Worm (Caenorhabditis elegans): Measurements from ENCODE around the gene unc-52.

The unc-52 gene

DNA sequence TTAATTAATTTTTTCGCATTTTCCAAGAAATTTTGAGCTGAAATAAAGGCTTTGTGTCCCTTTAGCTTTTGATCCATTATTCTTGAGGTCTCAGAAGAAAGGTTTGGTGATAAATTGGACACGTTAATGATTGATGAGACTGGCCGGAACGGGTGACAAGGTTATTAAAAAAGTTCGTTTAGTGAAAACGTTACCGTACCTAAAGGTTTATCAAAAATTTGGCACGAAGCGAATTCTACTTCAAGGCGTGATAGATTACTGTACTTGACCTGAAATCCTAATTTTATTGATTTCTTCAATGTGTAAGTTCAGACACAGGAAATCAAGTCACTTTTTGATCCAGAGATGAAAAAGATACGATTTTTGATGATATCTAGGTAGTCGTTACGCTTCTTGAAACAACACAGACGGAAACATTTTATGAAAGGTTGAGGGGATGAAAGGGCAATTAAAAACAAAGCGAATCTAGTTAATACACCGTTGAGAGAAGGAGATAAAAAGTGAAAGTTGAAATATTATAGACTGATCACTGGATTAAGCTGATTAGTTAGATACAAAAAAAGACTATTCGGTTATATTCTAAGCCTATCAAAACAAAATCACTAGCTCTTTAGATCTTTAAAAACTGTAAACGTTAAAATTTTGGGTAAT, 73.6 kb downstream of the unc-52 start:
- TF ChIP-seq tab-1 (GFP tag; IDR thresholded peaks at IDR 0.05) (no peak), med-1 (GFP tag; optimal IDR thresholded peaks at IDR 0.05; ENCODE audit: insufficient read depth) (no peak), flt-1 (GFP tag; IDR thresholded peaks at IDR 0.05) (no peak), cog-1 (tag; optimal IDR thresholded peaks at IDR 0.05) (no peak), ztf-23 (GFP tag; IDR thresholded peaks at IDR 0.05) (no peak), ztf-29 (GFP tag; IDR thresholded peaks at IDR 0.05) (no peak), T22C8.4 (GFP tag; IDR thresholded peaks at IDR 0.05) (no peak), klf-2 (GFP tag; conservative IDR thresholded peaks at IDR 0.05) (no peak), ref-1 (GFP tag; conservative IDR thresholded peaks at IDR 0.05) (no peak)

DNA sequence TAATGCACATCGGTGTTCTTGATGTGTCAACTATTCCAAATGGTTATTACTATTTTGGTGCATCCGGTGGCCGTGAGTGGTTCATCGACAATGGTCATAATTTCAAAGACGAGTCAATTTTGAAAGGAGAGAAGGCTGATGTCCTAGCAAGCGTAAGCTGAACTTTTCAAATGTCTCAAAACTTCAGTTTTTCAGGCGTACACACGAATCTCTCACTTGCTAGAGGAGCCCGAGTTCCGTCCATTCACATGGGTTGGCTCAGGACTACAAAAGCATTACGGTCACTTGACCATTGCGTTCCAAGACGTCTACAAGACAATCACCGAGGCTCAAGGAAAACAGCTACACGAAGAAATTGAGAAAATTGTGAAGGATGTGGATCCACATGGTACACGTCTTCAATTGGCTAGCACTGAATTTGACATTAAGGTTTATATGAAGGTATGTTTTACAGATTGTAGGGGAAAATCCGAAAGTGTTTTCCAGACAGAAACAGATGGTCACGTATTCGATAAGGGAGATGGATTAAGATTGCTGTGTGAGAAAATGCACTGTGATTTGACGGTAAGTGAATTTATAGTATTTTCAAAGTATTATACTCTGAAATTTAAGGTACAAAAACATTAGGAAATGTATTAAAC, 74.8 kb downstream of the unc-52 start:
- TF ChIP-seq cog-1 (tag; optimal IDR thresholded peaks at IDR 0.05), result no peak
- no peak for TF ChIP-seq ztf-23 (GFP tag; IDR thresholded peaks at IDR 0.05)
- TF ChIP-seq ztf-29 (GFP tag; IDR thresholded peaks at IDR 0.05), result no peak
- no peak for TF ChIP-seq tab-1 (GFP tag; IDR thresholded peaks at IDR 0.05)
- TF ChIP-seq klf-2 (GFP tag; conservative IDR thresholded peaks at IDR 0.05), result no peak
- TF ChIP-seq med-1 (GFP tag; optimal IDR thresholded peaks at IDR 0.05; ENCODE audit: insufficient read depth), result no peak
- no peak for TF ChIP-seq ref-1 (GFP tag; conservative IDR thresholded peaks at IDR 0.05)

ce11 chrII:14608508-14608907, 75.7 kb downstream of the unc-52 start:
- TF ChIP-seq klf-2 (GFP tag; conservative IDR thresholded peaks at IDR 0.05) (no peak), flt-1 (GFP tag; IDR thresholded peaks at IDR 0.05) (no peak), ztf-23 (GFP tag; IDR thresholded peaks at IDR 0.05) (no peak), tab-1 (GFP tag; IDR thresholded peaks at IDR 0.05) (no peak), T22C8.4 (GFP tag; IDR thresholded peaks at IDR 0.05) (no peak), cog-1 (tag; optimal IDR thresholded peaks at IDR 0.05) (no peak), ztf-29 (GFP tag; IDR thresholded peaks at IDR 0.05) (no peak), med-1 (GFP tag; optimal IDR thresholded peaks at IDR 0.05; ENCODE audit: insufficient read depth) (no peak)

- TF ChIP-seq T22C8.4 (GFP tag; IDR thresholded peaks at IDR 0.05) (no peak), ztf-23 (GFP tag; IDR thresholded peaks at IDR 0.05) (no peak), tab-1 (GFP tag; IDR thresholded peaks at IDR 0.05) (no peak), klf-2 (GFP tag; conservative IDR thresholded peaks at IDR 0.05) (no peak), ref-1 (GFP tag; conservative IDR thresholded peaks at IDR 0.05) (no peak), ztf-29 (GFP tag; IDR thresholded peaks at IDR 0.05) (no peak), med-1 (GFP tag; optimal IDR thresholded peaks at IDR 0.05; ENCODE audit: insufficient read depth) (no peak), cog-1 (tag; optimal IDR thresholded peaks at IDR 0.05) (no peak), flt-1 (GFP tag; IDR thresholded peaks at IDR 0.05) (no peak)
Observed at ce11 chrII:14606172-14606571, 78.1 kb downstream of the unc-52 start, which contains the start of gene arl-3. arl-3 (plus strand) TSS chrII:14606472.

- TF ChIP-seq med-1 (GFP tag; optimal IDR thresholded peaks at IDR 0.05; ENCODE audit: insufficient read depth) (no peak), cog-1 (tag; optimal IDR thresholded peaks at IDR 0.05) (no peak), ztf-23 (GFP tag; IDR thresholded peaks at IDR 0.05) (no peak)
Observed at ce11 chrII:14605479-14605878, 78.8 kb downstream of the unc-52 start, which contains the start of gene F19H8.2. F19H8.2 (minus strand) TSS chrII:14605869.

DNA sequence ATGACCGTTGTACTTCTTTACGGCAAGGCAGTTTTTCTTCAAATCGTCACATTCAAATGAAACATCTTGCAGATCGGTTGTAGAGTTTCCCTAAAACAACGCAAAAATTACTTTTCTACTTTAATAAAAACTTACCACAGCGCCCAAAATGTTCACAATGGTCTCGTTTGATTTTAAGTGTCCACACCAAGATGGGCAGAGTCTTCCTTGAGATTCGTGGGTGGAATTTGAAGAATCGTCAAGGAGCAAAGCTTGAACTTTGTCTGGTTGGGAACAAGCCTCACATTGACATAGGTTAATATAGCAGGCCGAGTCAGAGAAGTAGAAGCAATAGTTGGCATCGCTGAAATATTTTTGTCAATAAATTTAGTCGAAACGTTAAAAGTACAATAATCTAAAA, 79.2 kb downstream of the unc-52 start:
- TF ChIP-seq tab-1 (GFP tag; IDR thresholded peaks at IDR 0.05), result no peak
- TF ChIP-seq ztf-23 (GFP tag; IDR thresholded peaks at IDR 0.05), result no peak
- TF ChIP-seq cog-1 (tag; optimal IDR thresholded peaks at IDR 0.05), result no peak

DNA sequence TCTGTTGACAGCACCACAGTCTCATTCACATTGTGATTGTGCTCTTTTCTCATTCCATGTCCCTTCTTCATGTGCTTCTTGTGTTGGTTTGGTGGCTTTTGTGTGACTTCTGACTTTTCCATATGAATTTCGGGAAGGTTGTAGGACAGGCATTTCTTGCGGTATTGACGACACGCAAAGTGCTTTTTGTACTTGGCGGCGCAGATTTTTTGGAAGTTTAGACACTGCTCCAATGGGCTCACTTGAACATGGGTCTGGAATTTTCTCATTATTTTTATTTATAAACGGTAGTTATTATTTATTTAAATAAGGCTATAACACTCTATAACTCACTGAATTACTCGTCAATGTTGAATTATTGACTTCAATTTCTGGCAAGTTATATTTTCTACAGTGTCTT, 80.0 kb downstream of the unc-52 start:
- TF ChIP-seq T22C8.4 (GFP tag; IDR thresholded peaks at IDR 0.05) (no peak), ztf-29 (GFP tag; IDR thresholded peaks at IDR 0.05) (no peak)

DNA sequence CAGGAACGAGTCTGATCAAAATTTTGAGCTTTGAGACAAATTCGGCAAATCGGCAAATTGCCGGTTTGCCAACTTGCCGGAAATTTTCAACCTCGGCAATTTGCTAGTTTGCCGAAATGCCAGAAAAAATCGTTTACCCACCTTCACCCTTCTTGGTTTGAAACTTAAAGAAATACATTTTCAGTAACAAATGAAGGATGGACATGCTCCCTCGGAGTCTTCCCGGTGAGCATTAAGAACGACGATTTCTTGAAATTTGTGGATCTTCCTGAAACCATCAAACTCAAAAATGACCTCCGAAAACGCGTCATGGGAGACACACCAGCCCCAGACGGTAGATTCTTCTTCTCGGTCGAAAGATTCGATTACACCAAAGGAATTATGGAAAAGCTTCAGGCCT, 81.5 kb downstream of the unc-52 start:
- TF ChIP-seq ztf-29 (GFP tag; IDR thresholded peaks at IDR 0.05) (no peak), flt-1 (GFP tag; IDR thresholded peaks at IDR 0.05) (no peak), T22C8.4 (GFP tag; IDR thresholded peaks at IDR 0.05) (no peak), ztf-23 (GFP tag; IDR thresholded peaks at IDR 0.05) (no peak), ref-1 (GFP tag; conservative IDR thresholded peaks at IDR 0.05) (no peak), med-1 (GFP tag; optimal IDR thresholded peaks at IDR 0.05; ENCODE audit: insufficient read depth) (no peak), cog-1 (tag; optimal IDR thresholded peaks at IDR 0.05) (no peak), tab-1 (GFP tag; IDR thresholded peaks at IDR 0.05) (no peak), klf-2 (GFP tag; conservative IDR thresholded peaks at IDR 0.05) (no peak)

ce11 chrII:14600852-14601313, 83.4 kb downstream of the unc-52 start, which contains the start of gene tps-2:
tps-2 (plus strand) TSS chrII:14600902.
- no peak for TF ChIP-seq tab-1 (GFP tag; IDR thresholded peaks at IDR 0.05)

- TF ChIP-seq ztf-29 (GFP tag; IDR thresholded peaks at IDR 0.05) (no peak), cog-1 (tag; optimal IDR thresholded peaks at IDR 0.05) (no peak), med-1 (GFP tag; optimal IDR thresholded peaks at IDR 0.05; ENCODE audit: insufficient read depth) (no peak), klf-2 (GFP tag; conservative IDR thresholded peaks at IDR 0.05) (no peak), T22C8.4 (GFP tag; IDR thresholded peaks at IDR 0.05) (no peak), tab-1 (GFP tag; IDR thresholded peaks at IDR 0.05) (no peak), flt-1 (GFP tag; IDR thresholded peaks at IDR 0.05) (no peak), ztf-23 (GFP tag; IDR thresholded peaks at IDR 0.05) (no peak), ref-1 (GFP tag; conservative IDR thresholded peaks at IDR 0.05) (no peak)
Observed at ce11 chrII:14599933-14600630, 84.2 kb downstream of the unc-52 start.

Data from whole organism, midembryonic.